Fruit fly (Drosophila melanogaster) whole organism, embryonic: ENCODE data around the gene CG16904.
A peak's percentile ranks its signal among the peaks of the same experiment; 100 is the strongest.

ENCODE experiments used
- ATbp ChIP-seq: fragments of 200-800 bp; sonication (Bioruptor generic); optimal IDR thresholded peaks from 2 replicates; lab custom pipeline; 2017; ENCODE audit warnings: missing biosample characterization, mild to moderate bottlenecking, missing genetic modification characterization, missing genetic modification reagents
- CG10267 ChIP-seq: fragments of 200-800 bp; sonication (Bioruptor generic); optimal IDR thresholded peaks from 2 replicates; lab custom pipeline; 2018; ENCODE audit warnings: missing biosample characterization, mild to moderate bottlenecking, missing genetic modification characterization, moderate library complexity
- CG10565 ChIP-seq: fragments of 200-800 bp; sonication (Bioruptor generic); optimal IDR thresholded peaks from 3 replicates; lab custom pipeline; 2016; ENCODE audit warnings: missing biosample characterization, mild to moderate bottlenecking, missing genetic modification characterization
- CG12299 ChIP-seq: fragments of 200-800 bp; sonication (Bioruptor generic); optimal IDR thresholded peaks from 2 replicates; lab custom pipeline; 2018; ENCODE audit warnings: missing biosample characterization, mild to moderate bottlenecking, missing genetic modification characterization
- CG12744 ChIP-seq: fragments of 200-800 bp; sonication (Bioruptor generic); optimal IDR thresholded peaks from 2 replicates; lab custom pipeline; 2016; ENCODE audit warnings: missing biosample characterization, missing genetic modification characterization
- CG14860 ChIP-seq: fragments of 200-800 bp; sonication (Bioruptor generic); IDR thresholded peaks from 3 replicates; pipeline ENCODE4 v1.3.6; 2022; ENCODE audit warnings: missing biosample characterization, missing genetic modification characterization; ENCODE audit not compliant: partially characterized antibody
- CG15601 ChIP-seq: fragments of 200-800 bp; sonication (Bioruptor generic); optimal IDR thresholded peaks from 3 replicates; lab custom pipeline; 2019; ENCODE audit warnings: missing biosample characterization, mild to moderate bottlenecking, missing genetic modification characterization, moderate library complexity
- CG18262 ChIP-seq: fragments of 200-800 bp; optimal IDR thresholded peaks from 3 replicates; lab custom pipeline; 2019; ENCODE audit warnings: missing biosample characterization, mild to moderate bottlenecking, missing genetic modification characterization, moderate library complexity
- CG2116 ChIP-seq: fragments of 200-800 bp; sonication (Bioruptor generic); optimal IDR thresholded peaks from 3 replicates; lab custom pipeline; 2018; ENCODE audit warnings: missing biosample characterization, mild to moderate bottlenecking, missing genetic modification characterization
- CG2202 ChIP-seq: fragments of 200-800 bp; sonication (Bioruptor generic); optimal IDR thresholded peaks from 2 replicates; lab custom pipeline; 2018; ENCODE audit warnings: missing biosample characterization, mild to moderate bottlenecking, missing genetic modification characterization
- CG2712 ChIP-seq: fragments of 200-800 bp; optimal IDR thresholded peaks from 3 replicates; lab custom pipeline; 2019; ENCODE audit warnings: missing biosample characterization, mild to moderate bottlenecking, missing genetic modification characterization, moderate library complexity
- CG3065 ChIP-seq: fragments of 200-800 bp; sonication (Bioruptor generic); optimal IDR thresholded peaks from 2 replicates; lab custom pipeline; 2016; ENCODE audit warnings: missing biosample characterization, missing genetic modification characterization
- CG31365 ChIP-seq: fragments of 200-800 bp; sonication (Bioruptor generic); optimal IDR thresholded peaks from 2 replicates; lab custom pipeline; 2018; ENCODE audit warnings: missing biosample characterization, mild to moderate bottlenecking, missing genetic modification characterization
- CG3726 ChIP-seq: fragments of 200-800 bp; sonication (Bioruptor generic); IDR thresholded peaks from 3 replicates; pipeline ENCODE4, ENCODE4 v1.3.6; 2022; ENCODE audit warnings: missing biosample characterization, missing genetic modification characterization
- CG5180 ChIP-seq: fragments of 200-800 bp; sonication (Bioruptor generic); optimal IDR thresholded peaks from 3 replicates; lab custom pipeline; 2017; ENCODE audit warnings: missing biosample characterization, missing genetic modification characterization, mild to moderate bottlenecking, moderate library complexity, missing genetic modification reagents
- CG6175 ChIP-seq: fragments of 200-800 bp; sonication (Bioruptor generic); IDR thresholded peaks from 3 replicates; pipeline ENCODE4 v1.3.6; 2022; ENCODE audit warnings: missing biosample characterization, missing genetic modification characterization
- CG6765 ChIP-seq: fragments of 200-800 bp; sonication (Bioruptor generic); optimal IDR thresholded peaks from 3 replicates; lab custom pipeline; 2017; ENCODE audit warnings: missing biosample characterization, mild to moderate bottlenecking, missing genetic modification characterization
- CG7556 ChIP-seq: fragments of 200-800 bp; sonication (Bioruptor generic); optimal IDR thresholded peaks from 2 replicates; lab custom pipeline; 2017; ENCODE audit warnings: missing biosample characterization, mild to moderate bottlenecking, missing genetic modification characterization
- CG7745 ChIP-seq: fragments of 200-800 bp; sonication (Bioruptor generic); optimal IDR thresholded peaks from 2 replicates; lab custom pipeline; 2018; ENCODE audit warnings: missing biosample characterization, mild to moderate bottlenecking, missing genetic modification characterization, moderate library complexity
- CG9817 ChIP-seq: fragments of 200-800 bp; sonication (Bioruptor generic); optimal IDR thresholded peaks from 2 replicates; lab custom pipeline; 2018; ENCODE audit warnings: missing biosample characterization, mild to moderate bottlenecking, missing genetic modification characterization, moderate library complexity
- Doc3 ChIP-seq: fragments of 200-800 bp; sonication (Bioruptor generic); IDR thresholded peaks from 3 replicates; pipeline ENCODE4 v1.3.6; 2022; ENCODE audit warnings: missing biosample characterization, missing genetic modification characterization; ENCODE audit not compliant: partially characterized antibody
- Ets65A ChIP-seq: fragments of 200-800 bp; sonication (Bioruptor generic); peaks from one replicate; lab custom pipeline; 2016; ENCODE audit warnings: missing biosample characterization, missing genetic modification characterization
- HLH54F ChIP-seq: fragments of 200-800 bp; sonication (Bioruptor generic); optimal IDR thresholded peaks from 3 replicates; lab custom pipeline; 2016; ENCODE audit warnings: missing biosample characterization, missing genetic modification characterization
- Hr3 ChIP-seq: fragments of 200-800 bp; sonication (Bioruptor generic); optimal IDR thresholded peaks from 3 replicates; lab custom pipeline; 2016; ENCODE audit warnings: missing biosample characterization, missing genetic modification characterization
- Hr78 ChIP-seq, 2 experiments: fragments of 200-800 bp in 1 of 2; fragments of >200 bp in 1 of 2; sonication (Bioruptor generic) in 1 of 2; optimal IDR thresholded peaks; 2 replicates each; lab custom pipeline; 2017 to 2019; ENCODE audit warnings: missing biosample characterization in 2 of 2, missing genetic modification characterization in 2 of 2, mild to moderate bottlenecking in 1 of 2, moderate library complexity in 1 of 2
- Meics ChIP-seq: fragments of 200-800 bp; sonication (Bioruptor generic); optimal IDR thresholded peaks from 2 replicates; lab custom pipeline; 2017; ENCODE audit warnings: missing biosample characterization, mild to moderate bottlenecking, missing genetic modification characterization
- NFAT ChIP-seq: fragments of 200-800 bp; sonication (Bioruptor generic); IDR thresholded peaks from 2 replicates; pipeline ENCODE4 v1.3.6; 2022; ENCODE audit warnings: missing biosample characterization, missing genetic modification characterization
- PHDP ChIP-seq: fragments of 200-800 bp; sonication (Bioruptor generic); optimal IDR thresholded peaks from 3 replicates; lab custom pipeline; 2018; ENCODE audit warnings: missing biosample characterization, mild to moderate bottlenecking, missing genetic modification characterization, moderate library complexity
- Stat92E ChIP-seq, 3 experiments: fragments of >200 bp in 2 of 3; fragments of 200-800 bp in 1 of 3; sonication (Bioruptor generic) in 1 of 3; optimal IDR thresholded peaks; 2 replicates each; lab custom pipeline; 2017 to 2019; ENCODE audit warnings: missing biosample characterization in 3 of 3, missing genetic modification characterization in 3 of 3, mild to moderate bottlenecking in 1 of 3, moderate library complexity in 1 of 3
- ab ChIP-seq: fragments of 200-800 bp; sonication (Bioruptor generic); optimal IDR thresholded peaks from 2 replicates; lab custom pipeline; 2016; ENCODE audit warnings: missing biosample characterization, missing genetic modification characterization
- az2 ChIP-seq: fragments of 200-800 bp; sonication (Bioruptor generic); optimal IDR thresholded peaks from 3 replicates; lab custom pipeline; 2016; ENCODE audit warnings: missing biosample characterization, missing genetic modification characterization
- bigmax ChIP-seq: fragments of 200-800 bp; sonication (Bioruptor generic); optimal IDR thresholded peaks from 2 replicates; lab custom pipeline; 2018; ENCODE audit warnings: missing biosample characterization, mild to moderate bottlenecking, missing genetic modification characterization
- chinmo ChIP-seq: fragments of 200-800 bp; sonication (Bioruptor generic); IDR thresholded peaks from 4 replicates; pipeline ENCODE4 v1.3.6; 2022; ENCODE audit warnings: missing biosample characterization, missing genetic modification characterization; ENCODE audit not compliant: partially characterized antibody
- crol ChIP-seq: fragments of 200-800 bp; sonication (Bioruptor generic); IDR thresholded peaks from 2 replicates; pipeline ENCODE4 v1.3.6; 2022; ENCODE audit warnings: missing biosample characterization, missing genetic modification characterization
- dimm ChIP-seq: fragments of 200-800 bp; sonication (Bioruptor generic); IDR thresholded peaks from 2 replicates; pipeline ENCODE4 v1.3.6; 2022; ENCODE audit warnings: missing biosample characterization, missing genetic modification characterization
- grn ChIP-seq: fragments of 200-800 bp; sonication (Bioruptor generic); optimal IDR thresholded peaks from 3 replicates; lab custom pipeline; 2017; ENCODE audit warnings: missing biosample characterization, missing genetic modification characterization
- ham ChIP-seq: fragments of 200-800 bp; sonication (Bioruptor generic); IDR thresholded peaks from 2 replicates; pipeline ENCODE4 v1.3.6; 2022; ENCODE audit warnings: missing biosample characterization, missing genetic modification characterization
- inv ChIP-seq: fragments of 200-800 bp; sonication (Bioruptor generic); IDR thresholded peaks from 2 replicates; pipeline ENCODE4 v1.3.6; 2022; ENCODE audit warnings: missing biosample characterization, missing genetic modification characterization; ENCODE audit not compliant: partially characterized antibody
- jing ChIP-seq: fragments of 200-800 bp; sonication (Bioruptor generic); optimal IDR thresholded peaks from 2 replicates; lab custom pipeline; 2018; ENCODE audit warnings: missing biosample characterization, mild to moderate bottlenecking, missing genetic modification characterization
- kay ChIP-seq: fragments of 200-800 bp; sonication (Bioruptor generic); optimal IDR thresholded peaks from 2 replicates; lab custom pipeline; 2016; ENCODE audit warnings: missing biosample characterization, missing genetic modification characterization
- kni ChIP-seq: fragments of 200-800 bp; sonication (Bioruptor generic); optimal IDR thresholded peaks from 3 replicates; lab custom pipeline; 2017; ENCODE audit warnings: mild to moderate bottlenecking, missing biosample characterization, missing genetic modification reagents, missing genetic modification characterization
- knrl ChIP-seq: fragments of 200-800 bp; sonication (Bioruptor generic); IDR thresholded peaks from 3 replicates; pipeline ENCODE4 v1.3.6; 2022; ENCODE audit warnings: missing biosample characterization, missing genetic modification characterization; ENCODE audit not compliant: partially characterized antibody
- luna ChIP-seq: fragments of 200-800 bp; sonication (Bioruptor generic); optimal IDR thresholded peaks from 2 replicates; lab custom pipeline; 2016; ENCODE audit warnings: missing biosample characterization, missing genetic modification characterization
- pho ChIP-seq: fragments of 200-800 bp; sonication (Bioruptor generic); optimal IDR thresholded peaks from 2 replicates; lab custom pipeline; 2016; ENCODE audit warnings: missing biosample characterization, missing genetic modification characterization
- slp2 ChIP-seq: fragments of 200-800 bp; sonication (Bioruptor generic); optimal IDR thresholded peaks from 2 replicates; lab custom pipeline; 2016; ENCODE audit warnings: missing biosample characterization, missing genetic modification characterization
- tin ChIP-seq: fragments of 200-800 bp; sonication (Bioruptor generic); optimal IDR thresholded peaks from 3 replicates; lab custom pipeline; 2016; ENCODE audit warnings: missing biosample characterization, missing genetic modification characterization
- zf30C ChIP-seq: fragments of 200-800 bp; sonication (Bioruptor generic); optimal IDR thresholded peaks from 3 replicates; lab custom pipeline; 2018; ENCODE audit warnings: missing biosample characterization, mild to moderate bottlenecking, missing genetic modification characterization

CG16904 gene

DNA sequence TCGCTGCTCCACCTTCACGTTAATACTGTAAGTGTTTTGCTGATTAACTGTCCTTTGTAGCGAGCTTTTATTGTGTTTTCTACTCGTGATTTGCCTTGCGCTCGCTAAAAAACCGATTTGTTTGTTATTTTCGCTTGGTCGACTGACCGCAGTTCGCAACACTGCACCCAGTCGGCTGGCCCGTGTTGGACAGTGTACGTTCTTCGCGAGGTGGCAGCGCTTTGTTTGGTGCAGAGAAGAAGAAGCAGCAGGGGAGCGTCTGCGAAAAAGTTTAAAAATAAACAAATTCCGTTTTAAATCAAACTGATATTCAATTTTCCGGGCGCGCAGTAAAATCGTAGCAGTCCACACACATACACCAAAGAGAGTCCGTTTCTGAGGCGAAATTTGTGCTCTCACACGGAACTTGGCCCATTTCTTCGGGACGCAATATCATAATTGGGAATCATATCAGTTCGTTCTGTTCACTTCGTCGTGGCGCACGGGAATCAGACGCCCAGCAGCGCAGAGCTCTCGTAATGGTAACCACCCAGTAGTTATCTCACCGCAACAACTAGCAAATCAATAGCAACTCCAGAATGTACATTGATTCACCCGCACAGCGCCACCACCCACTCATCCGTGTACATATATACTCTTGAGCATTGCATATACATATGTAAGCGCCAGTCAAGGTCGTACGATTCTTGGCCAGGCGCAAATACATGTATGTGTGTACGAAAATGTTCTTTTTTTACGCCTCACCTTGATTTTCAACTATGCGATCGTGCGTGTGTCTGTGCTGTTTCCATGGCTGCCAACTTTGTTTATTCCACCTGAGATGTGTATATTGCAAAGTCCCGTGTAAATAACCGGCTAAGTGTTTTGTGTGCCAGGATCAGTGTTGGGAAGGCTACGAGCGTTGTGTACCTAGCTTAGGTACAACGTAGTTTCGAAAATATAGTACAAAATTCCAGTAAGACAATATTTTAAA is 48.9 kb downstream of the CG16904 start, which contains the start of gene Naa80 (continued):
- TF ChIP-seq bigmax (GFP tag; lab: Kevin White, UChicago): peak; percentile 40
- TF ChIP-seq CG12744 (GFP tag; lab: Kevin White, UChicago): peak; percentile 19
- no peak for TF ChIP-seq ham (GFP tag; lab: Robert Waterston, UW)
- peak; percentile 87 for TF ChIP-seq NFAT (GFP tag; lab: Robert Waterston, UW)
- TF ChIP-seq CG18262 (tag; lab: Kevin White, UChicago): peak; percentile 11
- TF ChIP-seq Stat92E (GFP tag; optimal IDR thresholded peaks at IDR 0.05; lab: Kevin White, UChicago): peak in 1 of 3 experiments; percentile 24
- no peak for TF ChIP-seq ATbp (GFP tag; lab: Kevin White, UChicago)
- TF ChIP-seq jing (GFP tag; lab: Kevin White, UChicago): no peak
- TF ChIP-seq zf30C (GFP tag; lab: Kevin White, UChicago): no peak
- peak; percentile 52; the same call in 1 of the 3 replicates for TF ChIP-seq knrl (GFP tag; lab: Robert Waterston, UW)
- TF ChIP-seq CG2202 (tag; lab: Kevin White, UChicago): no peak
- TF ChIP-seq CG14860: no peak
- no peak for TF ChIP-seq dimm
- TF ChIP-seq CG6765 (GFP tag; lab: Kevin White, UChicago): peak; percentile 35
- peak; percentile 71 for TF ChIP-seq tin
- TF ChIP-seq CG15601 (tag; lab: Kevin White, UChicago): peak; percentile 22
- TF ChIP-seq az2 (GFP tag; lab: Kevin White, UChicago): peak; percentile 44
- peak; percentile 54 for TF ChIP-seq kni
- peak; percentile 35 for TF ChIP-seq CG2712
- peak; percentile 31 for TF ChIP-seq CG12299 (tag; lab: Kevin White, UChicago)
- TF ChIP-seq kay (GFP tag; lab: Kevin White, UChicago): peak; percentile 71
- no peak for TF ChIP-seq CG7745
- TF ChIP-seq Ets65A: peak; percentile 95
- peak; percentile 81 for TF ChIP-seq CG2116 (GFP tag; lab: Kevin White, UChicago)
- no peak for TF ChIP-seq Hr78 (GFP tag; optimal IDR thresholded peaks at IDR 0.05; lab: Kevin White, UChicago)
- no peak for TF ChIP-seq CG5180 (GFP tag; lab: Kevin White, UChicago)
- peak; percentile 83 for TF ChIP-seq HLH54F (GFP tag; lab: Kevin White, UChicago)
- TF ChIP-seq PHDP: peak; percentile 35
- TF ChIP-seq grn (GFP tag; lab: Kevin White, UChicago): peak; percentile 10
- no peak for TF ChIP-seq CG31365 (tag; lab: Kevin White, UChicago)
- 0 out of 2 replicates have a peak, but pooled peaks have one; percentile 20 for TF ChIP-seq crol (GFP tag; lab: Robert Waterston, UW)
- 0 out of 4 replicates have a peak, but pooled peaks have one; percentile 22 for TF ChIP-seq chinmo (GFP tag; lab: Robert Waterston, UW)
- TF ChIP-seq Meics (GFP tag; lab: Kevin White, UChicago): peak; percentile 57
- TF ChIP-seq CG3065 (GFP tag; lab: Kevin White, UChicago): peak; percentile 36
- TF ChIP-seq CG10267: peak; percentile 95
- no peak for TF ChIP-seq Doc3 (GFP tag; lab: Robert Waterston, UW)
- peak; percentile 48 for TF ChIP-seq CG7556 (GFP tag; lab: Kevin White, UChicago)
- no peak for TF ChIP-seq CG3726 (GFP tag; lab: Robert Waterston, UW)
- no peak for TF ChIP-seq ab (GFP tag; lab: Kevin White, UChicago)
- TF ChIP-seq slp2 (GFP tag; lab: Kevin White, UChicago): peak; percentile 6
- peak; percentile 60 for TF ChIP-seq CG9817 (tag; lab: Kevin White, UChicago)
- TF ChIP-seq pho (GFP tag; lab: Kevin White, UChicago): peak; percentile 76
- peak; percentile 28; the same call in 1 of the 2 replicates for TF ChIP-seq inv (GFP tag; lab: Robert Waterston, UW)
- TF ChIP-seq luna (GFP tag; lab: Kevin White, UChicago): peak; percentile 49
- peak; percentile 70; the same call in 2 of the 3 replicates for TF ChIP-seq CG6175 (GFP tag; lab: Robert Waterston, UW)
- TF ChIP-seq Hr3: peak; percentile 54
- no peak for TF ChIP-seq CG10565
